Fruit fly (Drosophila melanogaster) Kc167 (cell line): ENCODE measurements around the gene CG33702.

Source experiments
- Myc ChIP-seq: fragments of >200 bp; optimal IDR thresholded peaks from 2 replicates; lab custom pipeline; 2017; ENCODE audit warnings: missing external identifiers
- Sin3A ChIP-seq: fragments of >200 bp; optimal IDR thresholded peaks from 2 replicates; lab custom pipeline; 2018; ENCODE audit warnings: missing external identifiers
- h ChIP-seq: fragments of >200 bp; optimal IDR thresholded peaks from 3 replicates; lab custom pipeline; 2018; ENCODE audit warnings: missing external identifiers
- insv ChIP-seq: fragments of >200 bp; optimal IDR thresholded peaks from 3 replicates; lab custom pipeline; 2018; ENCODE audit warnings: missing external identifiers
- psq ChIP-seq: fragments of >200 bp; optimal IDR thresholded peaks from 2 replicates; lab custom pipeline; 2017; ENCODE audit warnings: missing external identifiers
- ttk ChIP-seq: sonication (Bioruptor generic); optimal IDR thresholded peaks from 2 replicates; lab custom pipeline; 2017; ENCODE audit warnings: missing external identifiers

DNA sequence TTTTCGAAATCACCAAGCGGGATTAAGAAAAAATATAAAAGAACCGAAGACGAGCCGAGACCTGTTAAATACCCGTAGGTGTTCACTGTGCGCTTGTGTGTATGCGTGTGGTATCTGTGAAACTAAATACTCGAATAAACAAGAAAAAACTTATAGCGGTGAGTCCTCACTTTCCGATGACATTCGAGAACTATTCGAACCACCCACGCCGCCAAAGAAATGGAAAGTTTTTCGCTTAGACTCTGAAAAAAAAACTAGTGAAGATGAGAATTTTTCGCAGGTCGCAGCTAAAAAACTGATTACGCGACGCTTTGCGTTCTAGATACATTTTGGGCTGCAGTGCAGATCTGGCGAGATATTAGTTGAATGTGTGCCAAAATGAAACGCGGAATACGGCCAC is 34.7 kb upstream of the CG33702 start:
- TF ChIP-seq ttk (lab: Kevin White, UChicago) (no peak), h (no peak), Sin3A (no peak), psq (lab: Kevin White, UChicago) (no peak), insv (lab: Kevin White, UChicago) (no peak), Myc (lab: Kevin White, UChicago) (no peak)
